Fruit fly (Drosophila melanogaster) whole organism, larva: ENCODE results near the gene Dys.
A peak's percentile ranks its signal among the peaks of the same experiment; 100 is the strongest.

Experiments
- noc ChIP-seq: fragments of 200-800 bp; sonication (Bioruptor generic); optimal IDR thresholded peaks from 3 replicates; lab custom pipeline; 2019; ENCODE audit warnings: missing biosample characterization, mild to moderate bottlenecking, missing genetic modification characterization, moderate library complexity

The Dys gene

dm6 chr3R:19584818-19585217, 123.9 kb downstream of the Dys start:
- no peak for TF ChIP-seq noc

dm6 chr3R:19586319-19586718, 125.4 kb downstream of the Dys start:
- no peak for TF ChIP-seq noc

DNA sequence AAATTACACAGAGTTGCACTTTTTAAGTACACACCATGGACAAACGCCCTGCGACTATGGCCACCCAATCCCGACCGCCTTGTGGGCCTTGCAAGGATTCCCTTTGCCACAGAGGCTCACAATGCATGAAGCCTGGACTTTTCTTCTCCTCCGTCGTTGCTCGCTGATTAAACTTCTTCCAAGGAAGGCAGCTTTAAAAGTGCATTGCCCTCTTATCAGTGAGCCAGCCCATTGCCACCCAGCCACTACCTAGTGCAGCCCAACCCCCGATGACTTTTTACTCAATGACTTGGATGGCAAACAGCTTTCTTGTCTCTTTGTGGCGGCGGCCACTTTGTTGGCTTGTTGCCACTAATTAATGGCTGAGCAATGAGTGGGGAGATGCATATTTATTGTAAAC, 126.8 kb downstream of the Dys start:
- no peak for TF ChIP-seq noc

DNA sequence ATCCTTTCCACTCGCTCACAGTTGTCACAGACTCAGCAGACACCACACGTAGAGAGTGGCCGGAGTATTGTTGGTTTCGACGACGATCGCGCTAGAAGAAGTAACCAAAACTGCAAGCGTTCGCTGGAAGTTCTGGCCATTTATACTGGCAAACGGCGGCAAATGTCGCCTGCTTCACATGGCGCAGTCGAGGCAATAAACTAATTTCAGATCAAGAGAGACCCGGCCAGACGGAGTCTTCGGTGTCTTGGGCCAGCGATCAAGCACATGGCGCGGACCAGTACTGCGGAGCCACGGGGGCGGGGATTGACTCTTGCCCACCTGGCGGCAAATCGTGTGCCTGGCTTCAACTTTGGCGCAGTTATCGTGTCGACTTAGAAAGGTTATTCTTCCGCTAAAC, 138.0 kb downstream of the Dys start, which contains the start of gene Cpr92A:
Gene Cpr92A (minus strand): TSS at position 101 of the 400 bp plus-strand sequence.
- TF ChIP-seq noc = no peak

- no peak for TF ChIP-seq noc
Observed at dm6 chr3R:19600335-19600734, 139.4 kb downstream of the Dys start, which contains the start of gene CG7333. CG7333 (plus strand) TSS chr3R:19600635.

DNA sequence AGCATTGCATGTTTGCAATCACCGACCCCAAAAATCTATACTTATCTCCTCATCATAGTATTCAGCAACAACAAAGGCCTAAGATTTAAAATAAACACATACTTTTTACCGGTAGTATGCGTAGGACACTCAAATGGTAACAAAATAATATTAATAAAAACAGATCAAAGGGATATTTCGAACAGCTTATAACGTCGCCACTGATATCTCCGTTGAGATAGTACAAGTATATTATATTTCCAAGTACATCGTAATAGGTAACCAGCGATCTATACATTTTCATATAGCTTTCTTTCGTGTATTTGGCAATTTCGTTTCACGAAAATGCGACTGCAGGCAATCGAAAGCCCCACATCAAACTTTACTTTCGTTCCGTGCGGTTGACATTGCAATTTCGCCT, 142.1 kb downstream of the Dys start, which contains the start of gene CG7342:
Gene CG7342 (plus strand): TSS at position 380 of the 400 bp plus-strand sequence.
- no peak for TF ChIP-seq noc

DNA sequence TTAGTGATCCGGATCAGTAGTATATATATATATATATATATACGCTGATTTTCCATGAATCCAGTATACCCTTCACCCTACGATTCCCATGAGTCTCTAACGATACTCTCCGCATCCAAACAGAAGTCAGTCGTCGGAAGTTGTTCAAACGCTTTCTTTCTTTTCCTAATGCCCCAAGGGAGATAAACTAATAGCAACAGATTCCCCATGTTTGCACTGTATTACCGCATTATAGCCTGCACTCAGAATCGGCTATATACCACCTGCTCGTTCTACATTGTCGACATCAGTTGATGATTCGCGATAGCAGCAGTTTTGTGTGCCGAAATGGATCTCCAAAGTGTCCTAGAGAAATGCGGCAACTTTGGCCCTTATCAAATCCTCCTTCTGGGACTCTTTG, 146.1 kb downstream of the Dys start, which contains the start of gene CG17751:
Gene CG17751 (plus strand): TSS at position 301 of the 400 bp plus-strand sequence.
- TF ChIP-seq noc = no peak

DNA sequence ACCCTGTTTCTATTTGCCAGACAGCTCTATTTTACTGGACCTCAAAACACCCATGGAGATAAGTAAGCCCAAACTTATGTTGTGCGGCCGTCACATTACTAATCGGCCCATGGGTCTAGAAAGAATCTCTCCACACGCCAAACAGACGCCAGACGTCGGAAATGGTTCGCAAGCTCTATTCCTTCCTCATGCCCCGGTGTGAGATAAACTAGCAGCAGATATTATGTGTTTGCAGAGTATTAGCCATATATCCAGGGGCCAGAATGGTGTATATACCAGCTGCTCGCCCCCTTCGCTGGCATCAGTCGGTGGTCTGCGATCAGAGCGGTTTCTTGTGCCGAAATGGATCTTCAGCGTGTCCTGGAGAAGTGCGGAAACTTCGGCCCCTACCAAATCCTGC, 149.0 kb downstream of the Dys start, which contains the start of gene CG17752:
Gene CG17752 (plus strand): TSS at position 301 of the 400 bp plus-strand sequence.
- TF ChIP-seq noc = no peak

dm6 chr3R:19612908-19613431, 152.1 kb downstream of the Dys start, which contains the start of gene CG16727:
CG16727 (plus strand) TSS chr3R:19613381.
- peak; percentile 73 for TF ChIP-seq noc

- no peak for TF ChIP-seq noc
Observed at dm6 chr3R:19619908-19620307, 159.0 kb downstream of the Dys start.

DNA sequence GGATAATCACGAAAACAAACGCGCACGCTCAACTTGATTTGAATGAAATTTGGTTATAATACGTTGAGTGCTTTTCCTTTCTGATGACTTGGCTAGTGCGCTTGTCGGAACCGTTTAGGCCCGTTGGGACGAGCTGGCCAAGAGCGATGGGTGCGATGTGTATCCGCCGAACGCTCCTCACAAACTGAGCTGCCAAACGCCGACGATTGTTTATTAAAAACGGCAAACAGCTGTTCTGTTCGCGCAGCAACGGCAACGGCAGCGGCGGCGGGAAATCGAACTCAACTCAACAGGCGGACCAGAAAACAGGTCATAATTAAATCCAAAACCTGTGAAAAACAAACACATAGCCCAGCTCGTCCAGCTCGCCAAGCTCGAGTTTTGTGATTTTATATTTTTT, 160.1 kb downstream of the Dys start:
- no peak for TF ChIP-seq noc

DNA sequence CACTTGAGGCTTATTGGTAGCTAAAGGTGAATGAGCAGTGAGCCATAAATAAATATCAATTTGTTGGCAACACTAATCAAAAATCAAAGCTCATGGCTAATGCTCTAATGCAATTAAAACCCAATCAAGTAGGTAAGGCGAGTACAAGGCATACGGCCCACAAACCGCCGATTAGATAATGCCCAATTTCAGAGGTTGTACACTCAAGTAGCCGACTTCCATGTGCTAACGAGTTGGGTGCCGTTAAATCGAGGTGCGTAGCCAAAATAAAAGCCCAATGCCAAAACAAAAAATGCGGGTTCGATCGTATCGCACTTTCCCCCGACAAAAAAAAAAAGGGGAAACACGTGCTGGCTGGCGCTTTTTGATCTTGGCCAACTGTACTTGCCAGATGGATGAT, 161.1 kb downstream of the Dys start:
- peak; percentile 59 for TF ChIP-seq noc

DNA sequence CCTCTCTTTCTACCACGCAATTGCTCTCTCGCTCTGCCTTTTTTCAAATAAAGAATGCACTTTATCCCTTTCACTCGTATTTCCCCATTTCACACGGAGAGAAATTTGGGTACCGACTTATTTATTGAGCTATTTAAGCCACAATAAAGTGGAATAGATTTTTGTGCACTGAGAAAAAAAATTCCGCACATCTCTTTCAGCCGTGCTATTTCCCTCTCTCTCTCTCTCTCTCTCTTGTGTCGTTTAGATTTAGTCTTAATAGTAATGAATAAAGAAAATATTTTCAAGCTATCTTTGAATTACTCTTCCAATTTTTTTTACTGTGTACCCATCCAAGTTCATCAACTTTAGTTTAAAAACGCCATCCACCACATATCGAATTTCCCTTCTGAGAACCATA, 162.7 kb downstream of the Dys start:
- TF ChIP-seq noc = peak; percentile 6

DNA sequence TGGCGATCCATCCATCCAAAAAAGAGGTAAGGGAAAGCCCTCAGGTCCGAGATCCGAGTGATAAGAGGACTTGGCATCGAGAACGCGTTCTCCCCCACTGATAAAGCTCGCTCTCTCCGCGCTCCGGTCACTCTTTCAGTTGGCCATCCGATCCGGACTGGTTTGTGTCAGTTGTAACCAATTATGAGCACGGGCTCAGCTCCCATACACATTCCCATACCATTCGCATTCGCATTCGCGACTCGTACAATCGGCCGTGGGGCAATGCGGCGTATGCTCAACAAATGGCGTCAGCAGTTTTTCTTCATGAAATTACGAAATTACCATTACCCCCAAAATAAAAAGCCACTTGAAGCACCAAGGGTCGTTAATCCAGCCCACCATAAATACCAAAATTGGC, 163.6 kb downstream of the Dys start:
- TF ChIP-seq noc = no peak

DNA sequence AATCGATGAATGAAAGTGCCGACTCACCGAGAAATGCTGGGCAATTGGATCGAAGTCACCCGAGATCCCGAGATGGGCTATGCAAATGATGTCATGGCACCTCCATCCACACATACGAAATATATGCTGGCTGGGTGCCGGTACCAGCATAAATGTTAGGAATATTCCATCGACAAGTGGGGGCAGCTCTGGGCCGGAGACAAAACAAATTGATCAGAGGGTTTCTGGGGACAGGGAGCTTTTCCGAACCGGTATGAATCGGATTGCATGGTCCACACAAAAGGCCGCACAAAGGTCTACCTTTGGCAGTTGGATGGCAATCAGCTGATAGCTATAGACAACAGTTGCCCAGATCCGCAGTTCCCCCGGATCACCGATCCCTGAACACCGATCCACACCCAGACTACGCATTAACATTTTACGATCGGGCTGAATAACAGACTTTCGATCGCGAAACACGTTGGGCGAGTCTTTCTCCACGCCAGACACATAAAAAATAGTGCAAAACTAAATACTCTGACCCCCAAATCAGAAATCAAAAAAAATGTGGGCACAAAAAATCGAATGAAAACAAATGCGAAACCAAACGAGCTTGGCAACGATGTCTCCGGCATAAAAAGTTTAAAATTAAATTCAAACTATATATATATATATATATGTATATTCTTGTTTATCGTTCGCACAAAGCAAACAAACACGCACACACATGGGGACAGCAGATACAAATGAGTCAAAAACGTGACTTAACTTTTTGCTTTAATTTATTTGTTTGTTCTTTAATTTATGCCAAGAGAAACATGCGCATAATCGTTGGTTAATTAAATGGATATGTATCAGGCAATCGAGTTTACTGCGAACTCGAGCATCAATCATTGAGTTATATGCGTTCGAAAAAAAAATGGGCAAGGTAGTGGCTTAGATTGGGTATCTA, 164.7 kb downstream of the Dys start:
- peak; percentile 19 for TF ChIP-seq noc

DNA sequence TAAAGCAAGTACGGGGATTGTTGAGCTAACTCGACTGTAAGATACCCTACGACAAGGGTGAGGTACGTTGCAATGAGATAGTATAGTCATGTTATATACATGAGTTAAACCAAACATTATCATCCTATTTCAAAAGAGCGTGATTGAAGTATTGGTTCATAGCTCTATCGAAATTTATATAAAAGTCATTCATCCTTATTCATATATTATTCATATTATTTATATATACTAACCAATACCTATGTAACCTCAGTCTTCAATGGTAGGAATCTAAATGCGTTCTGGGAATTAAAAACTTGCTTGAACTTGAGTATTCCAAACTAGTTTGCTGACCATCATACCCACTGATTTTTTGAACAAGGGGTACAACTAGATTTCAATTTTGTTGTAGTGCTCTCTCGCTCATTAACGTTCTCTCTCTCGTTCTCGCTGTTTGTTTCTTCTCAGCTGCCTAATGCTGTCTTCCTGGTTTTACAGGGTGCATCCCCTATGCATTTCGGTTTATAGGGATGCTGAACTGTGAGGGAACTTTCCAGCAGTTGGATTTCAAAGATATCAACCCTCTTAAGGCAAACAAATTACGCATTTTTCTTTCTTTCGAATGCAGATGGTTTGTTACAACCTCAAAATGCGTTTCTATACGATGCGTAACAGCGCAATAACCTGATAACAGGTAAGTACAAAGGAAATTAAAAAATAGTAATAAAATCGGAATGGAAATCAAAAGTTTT, 167.1 kb downstream of the Dys start:
- TF ChIP-seq noc = peak; percentile 52

DNA sequence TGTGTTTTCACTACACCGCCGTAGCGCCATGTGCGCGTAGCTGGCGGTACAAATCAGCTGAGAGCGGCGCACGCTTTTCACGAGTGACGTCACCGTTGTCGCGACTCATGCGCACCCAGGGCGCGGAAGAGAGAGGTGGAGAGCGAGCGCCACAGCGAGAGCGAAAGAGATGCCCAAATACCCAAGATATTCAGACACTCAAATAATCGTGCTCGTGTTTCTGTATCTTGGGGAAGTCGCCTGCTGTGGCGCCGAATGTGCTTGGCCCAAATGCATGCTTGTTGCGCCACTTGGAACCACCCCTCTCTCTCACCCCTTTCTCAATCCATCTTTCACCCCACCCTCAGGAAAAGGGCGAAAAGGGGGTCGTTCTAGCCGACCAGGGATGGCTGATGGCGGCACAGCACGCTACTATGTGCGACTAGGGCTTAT, 171.8 kb downstream of the Dys start, which contains the start of gene CG6231:
Gene CG6231 (minus strand): TSS at position 34 of the 432 bp plus-strand sequence.
- no peak for TF ChIP-seq noc
